Fruit fly (Drosophila melanogaster): Measurements from ENCODE around the gene CG10657.

The CG10657 gene

DNA sequence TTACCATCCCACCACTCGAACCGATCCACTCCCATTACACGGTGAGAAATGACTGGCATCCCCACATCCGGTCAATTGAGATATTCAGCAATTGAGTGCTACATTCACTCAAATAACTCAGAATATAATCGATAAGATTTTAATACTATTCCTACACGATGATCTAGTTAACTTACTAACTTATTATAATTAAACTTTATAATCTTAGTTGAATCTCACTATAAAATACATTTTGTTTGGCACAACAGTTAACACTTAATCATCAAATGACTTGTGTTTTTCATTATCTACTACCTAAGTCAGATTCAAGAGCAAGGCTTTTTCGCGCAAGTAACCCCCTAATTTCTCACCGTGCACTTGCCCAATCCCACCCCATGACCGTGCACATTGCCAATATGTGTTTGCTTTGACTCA is 1.7 kb downstream of the CG10657 start (continued):
- TF ChIP-seq CG6792 (GFP tag; optimal IDR thresholded peaks at IDR 0.05) (peak; percentile 86), CG34406 (GFP tag; optimal IDR thresholded peaks at IDR 0.05) (peak; percentile 84), Blimp-1 (GFP tag; optimal IDR thresholded peaks at IDR 0.05) (peak; percentile 87), CG9139 (GFP tag; optimal IDR thresholded peaks at IDR 0.05) (peak; percentile 78), fd59A (GFP tag; optimal IDR thresholded peaks at IDR 0.05) (peak; percentile 87), Ets96B (tag; optimal IDR thresholded peaks at IDR 0.05) (peak; percentile 80), Ets21C (GFP tag; optimal IDR thresholded peaks at IDR 0.05) (peak; percentile 83), CG8119 (GFP tag; IDR thresholded peaks at IDR 0.05) (peak; percentile 90), net (GFP tag; optimal IDR thresholded peaks at IDR 0.05) (peak; percentile 89), Hr4 (GFP tag; optimal IDR thresholded peaks at IDR 0.05) (peak; percentile 91), CG31627 (GFP tag; optimal IDR thresholded peaks at IDR 0.05) (peak; percentile 90), eg (GFP tag; IDR thresholded peaks at IDR 0.05) (peak; percentile 74), Met (GFP tag; optimal IDR thresholded peaks at IDR 0.05) (peak; percentile 93), CG6808 (GFP tag; optimal IDR thresholded peaks at IDR 0.05) (peak; percentile 92), CG6163 (GFP tag; IDR thresholded peaks at IDR 0.05) (peak; percentile 56; the same call in 1 of the 3 replicates), Eip78C (GFP tag) (peak; percentile 98), Hr38 (GFP tag; optimal IDR thresholded peaks at IDR 0.05) (no peak), Sox102F (GFP tag; optimal IDR thresholded peaks at IDR 0.05) (peak; percentile 91), CG10669 (GFP tag; optimal IDR thresholded peaks at IDR 0.05) (peak; percentile 81), vri (GFP tag; optimal IDR thresholded peaks at IDR 0.05) (peak; percentile 84), CG6854 (GFP tag; optimal IDR thresholded peaks at IDR 0.05) (peak; percentile 81), CG7368 (GFP tag; optimal IDR thresholded peaks at IDR 0.05) (peak; percentile 75), Sox15 (GFP tag; optimal IDR thresholded peaks at IDR 0.05) (peak; percentile 78), Sox14 (GFP tag; optimal IDR thresholded peaks at IDR 0.05) (peak; percentile 91), svp (GFP tag) (peak; percentile 97), CG4318 (GFP tag; optimal IDR thresholded peaks at IDR 0.05) (peak; percentile 87), CG3919 (GFP tag; optimal IDR thresholded peaks at IDR 0.05) (peak; percentile 89)

DNA sequence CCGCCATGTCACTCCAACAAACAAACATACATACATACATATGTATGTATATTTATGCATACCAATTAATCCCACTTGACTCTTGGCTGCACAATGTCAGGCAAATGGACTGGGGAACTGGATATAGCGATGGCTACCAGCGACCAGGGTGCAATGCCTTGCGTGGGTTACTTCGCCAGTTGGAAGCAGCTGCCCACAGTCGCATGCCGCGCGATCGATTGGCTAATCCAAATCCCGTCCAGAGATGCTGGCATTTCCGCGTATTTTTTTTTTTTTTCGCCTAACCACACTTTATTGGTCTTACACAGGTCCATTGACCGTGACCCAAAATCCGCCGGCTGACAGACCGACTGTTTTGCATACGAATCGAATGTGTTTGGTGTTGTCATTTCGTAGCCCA is 2.7 kb downstream of the CG10657 start:
- 0 out of 3 replicates have a peak, but pooled peaks have one; percentile 18 for TF ChIP-seq CG6163 (GFP tag; IDR thresholded peaks at IDR 0.05)
- no peak for TF ChIP-seq CG6808 (GFP tag; optimal IDR thresholded peaks at IDR 0.05)

DNA sequence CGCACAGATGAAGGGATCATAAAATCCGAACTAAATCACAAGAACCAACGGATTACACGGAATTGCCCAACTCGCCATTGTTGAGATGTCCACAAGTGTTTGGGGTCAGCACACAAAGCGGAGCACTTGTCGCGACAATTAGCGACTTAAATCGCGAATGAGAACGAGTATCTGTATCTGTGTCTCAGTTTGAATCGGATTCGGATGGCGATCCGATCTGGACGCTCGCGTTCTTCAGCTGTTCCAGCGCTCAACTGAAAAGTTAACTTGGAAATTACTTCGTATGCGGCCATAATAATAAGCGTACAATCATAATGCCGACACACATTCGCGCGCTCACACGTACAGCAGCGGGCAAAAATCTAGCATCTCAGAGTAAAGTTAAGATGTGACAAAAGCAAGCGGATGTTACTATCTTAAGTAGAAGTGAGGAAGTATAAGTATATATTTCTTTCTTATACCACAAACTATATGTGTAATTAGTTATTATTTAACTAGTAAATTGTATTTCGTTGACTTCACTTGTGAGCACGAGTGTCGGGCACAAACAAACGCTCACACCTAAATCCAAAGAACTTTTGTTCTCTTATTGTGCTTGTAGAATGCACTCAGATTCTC is 6.5 kb downstream of the CG10657 start, which contains the start of gene CG10660:
Gene CG10660, minus strand, starts transcription at position 259 of the 618 bp plus-strand sequence.
- TF ChIP-seq cyc (GFP tag; optimal IDR thresholded peaks at IDR 0.05) (peak; percentile 88), CG8319 (GFP tag; optimal IDR thresholded peaks at IDR 0.05) (peak; percentile 72), CG32006 (GFP tag; optimal IDR thresholded peaks at IDR 0.05) (peak; percentile 95), Gug (GFP tag; IDR thresholded peaks at IDR 0.05) (peak; percentile 93), ss (GFP tag; optimal IDR thresholded peaks at IDR 0.05) (peak; percentile 67 to 78), CG6808 (GFP tag; optimal IDR thresholded peaks at IDR 0.05) (peak; percentile 75), OdsH (GFP tag; optimal IDR thresholded peaks at IDR 0.05) (peak; percentile 95), Hr39 (GFP tag; optimal IDR thresholded peaks at IDR 0.05) (peak; percentile 85), CG11902 (GFP tag; optimal IDR thresholded peaks at IDR 0.05) (peak; percentile 80), CG6276 (GFP tag; optimal IDR thresholded peaks at IDR 0.05) (peak; percentile 94), CG6163 (GFP tag; IDR thresholded peaks at IDR 0.05) (peak; percentile 97), CG1621 (tag; optimal IDR thresholded peaks at IDR 0.05) (peak; percentile 88), achi (GFP tag; optimal IDR thresholded peaks at IDR 0.05) (peak; percentile 93), CG4318 (GFP tag; optimal IDR thresholded peaks at IDR 0.05) (peak; percentile 84), pdm3 (GFP tag; optimal IDR thresholded peaks at IDR 0.05) (peak; percentile 94), vri (GFP tag; optimal IDR thresholded peaks at IDR 0.05) (peak; percentile 91), Eip93F (GFP tag; optimal IDR thresholded peaks at IDR 0.05) (peak; percentile 66), CG15336 (GFP tag; IDR thresholded peaks at IDR 0.05) (peak; percentile 97), CG6792 (GFP tag; optimal IDR thresholded peaks at IDR 0.05) (peak; percentile 93), Smox (GFP tag; optimal IDR thresholded peaks at IDR 0.05) (peak; percentile 90), Ets96B (tag; optimal IDR thresholded peaks at IDR 0.05) (peak; percentile 92), Eip78C (GFP tag) (peak; percentile 97), Hr38 (GFP tag; optimal IDR thresholded peaks at IDR 0.05) (no peak), salr (GFP tag; optimal IDR thresholded peaks at IDR 0.05) (peak; percentile 79 to 86), Blimp-1 (GFP tag; optimal IDR thresholded peaks at IDR 0.05) (peak; percentile 65), spab (GFP tag; optimal IDR thresholded peaks at IDR 0.05) (peak; percentile 78), fd85E (GFP tag; optimal IDR thresholded peaks at IDR 0.05) (peak; percentile 66), Lpt (GFP tag; optimal IDR thresholded peaks at IDR 0.05) (peak; percentile 91), esn (GFP tag; optimal IDR thresholded peaks at IDR 0.05) (peak; percentile 95), svp (GFP tag) (peak; percentile 95)
